Fruit fly (Drosophila melanogaster) whole organism, prepupa: ENCODE measurements around the gene smal.

Source experiments
- Blimp-1 ChIP-seq: fragments of 200-800 bp; sonication (Bioruptor generic); optimal IDR thresholded peaks from 3 replicates; lab custom pipeline; 2017; ENCODE audit warnings: missing biosample characterization, missing genetic modification characterization, mild to moderate bottlenecking, moderate library complexity, missing genetic modification reagents
- CG11294 ChIP-seq: fragments of 200-800 bp; sonication (Bioruptor generic); IDR thresholded peaks from 2 replicates; pipeline ENCODE4 v1.3.6; 2022; ENCODE audit warnings: missing biosample characterization, missing genetic modification characterization
- CG11902 ChIP-seq: fragments of 200-800 bp; sonication (Bioruptor generic); optimal IDR thresholded peaks from 3 replicates; lab custom pipeline; 2016; ENCODE audit warnings: missing biosample characterization, missing genetic modification characterization
- CG15336 ChIP-seq: fragments of 200-800 bp; sonication (Bioruptor generic); IDR thresholded peaks from 2 replicates; pipeline ENCODE4 v1.3.6; 2022; ENCODE audit warnings: missing biosample characterization, missing genetic modification characterization
- CG32006 ChIP-seq: fragments of 200-800 bp; sonication (Bioruptor generic); optimal IDR thresholded peaks from 3 replicates; lab custom pipeline; 2017; ENCODE audit warnings: missing biosample characterization, mild to moderate bottlenecking, missing genetic modification characterization
- CG6276 ChIP-seq: fragments of 200-800 bp; sonication (Bioruptor generic); optimal IDR thresholded peaks from 2 replicates; lab custom pipeline; 2017; ENCODE audit warnings: missing biosample characterization, mild to moderate bottlenecking, missing genetic modification characterization
- CG6792 ChIP-seq: fragments of 200-800 bp; sonication (Bioruptor generic); optimal IDR thresholded peaks from 3 replicates; lab custom pipeline; 2016; ENCODE audit warnings: missing biosample characterization, missing genetic modification characterization
- CG8319 ChIP-seq: fragments of 200-800 bp; sonication (Bioruptor generic); optimal IDR thresholded peaks from 3 replicates; lab custom pipeline; 2016; ENCODE audit warnings: missing biosample characterization, missing genetic modification characterization
- CG9139 ChIP-seq: fragments of 200-800 bp; sonication (Bioruptor generic); optimal IDR thresholded peaks from 3 replicates; lab custom pipeline; 2017; ENCODE audit warnings: missing biosample characterization, mild to moderate bottlenecking, missing genetic modification characterization
- Eip78C ChIP-seq: fragments of 200-800 bp; sonication (Bioruptor generic); peaks from one replicate; lab custom pipeline; 2016; ENCODE audit warnings: missing biosample characterization, missing genetic modification characterization
- Hr4 ChIP-seq: fragments of 200-800 bp; sonication (Bioruptor generic); optimal IDR thresholded peaks from 3 replicates; lab custom pipeline; 2016; ENCODE audit warnings: missing biosample characterization, missing genetic modification characterization
- OdsH ChIP-seq: fragments of 200-800 bp; sonication (Bioruptor generic); optimal IDR thresholded peaks from 3 replicates; lab custom pipeline; 2016; ENCODE audit warnings: missing biosample characterization, missing genetic modification characterization
- acj6 ChIP-seq: fragments of 200-800 bp; sonication (Bioruptor generic); optimal IDR thresholded peaks from 3 replicates; lab custom pipeline; 2016; ENCODE audit warnings: missing biosample characterization, missing genetic modification characterization
- dac ChIP-seq: fragments of 200-800 bp; sonication (Bioruptor generic); optimal IDR thresholded peaks from 2 replicates; lab custom pipeline; 2017; ENCODE audit warnings: missing biosample characterization, mild to moderate bottlenecking, missing genetic modification characterization
- dsx ChIP-seq: fragments of 200-800 bp; optimal IDR thresholded peaks from 3 replicates; lab custom pipeline; 2019; ENCODE audit warnings: missing biosample characterization, mild to moderate bottlenecking, missing genetic modification characterization, moderate library complexity; ENCODE audit not compliant: poor library complexity, severe bottlenecking
- eg ChIP-seq: fragments of 200-800 bp; sonication (Bioruptor generic); IDR thresholded peaks from 3 replicates; pipeline ENCODE4 v1.3.6; 2022; ENCODE audit warnings: missing biosample characterization, missing genetic modification characterization
- fd59A ChIP-seq: fragments of 200-800 bp; sonication (Bioruptor generic); optimal IDR thresholded peaks from 2 replicates; lab custom pipeline; 2017; ENCODE audit warnings: missing biosample characterization, mild to moderate bottlenecking, missing genetic modification characterization, missing genetic modification reagents
- fd85E ChIP-seq: fragments of 200-800 bp; sonication (Bioruptor generic); optimal IDR thresholded peaks from 3 replicates; lab custom pipeline; 2016; ENCODE audit warnings: missing biosample characterization, missing genetic modification characterization
- fkh ChIP-seq: fragments of 200-800 bp; sonication (Bioruptor generic); optimal IDR thresholded peaks from 3 replicates; lab custom pipeline; 2017; ENCODE audit warnings: missing biosample characterization, mild to moderate bottlenecking, missing genetic modification characterization, moderate library complexity
- salr ChIP-seq, 2 experiments: fragments of 200-800 bp; sonication (Bioruptor generic); optimal IDR thresholded peaks; 3 replicates each; lab custom pipeline; 2016 to 2018; ENCODE audit warnings: missing biosample characterization in 2 of 2, missing genetic modification characterization in 2 of 2, mild to moderate bottlenecking in 1 of 2
- ss ChIP-seq, 2 experiments: fragments of 200-800 bp; sonication (Bioruptor generic); optimal IDR thresholded peaks; 2 replicates in 1 of 2; 3 replicates in 1 of 2; lab custom pipeline; 2017 to 2018; ENCODE audit warnings: mild to moderate bottlenecking in 2 of 2, missing biosample characterization in 2 of 2, missing genetic modification characterization in 2 of 2, moderate library complexity in 1 of 2
- svp ChIP-seq: fragments of 200-800 bp; sonication (Bioruptor generic); peaks from one replicate; lab custom pipeline; 2016; ENCODE audit warnings: missing biosample characterization, missing genetic modification characterization
- topi ChIP-seq: fragments of 200-800 bp; sonication (Bioruptor generic); optimal IDR thresholded peaks from 3 replicates; lab custom pipeline; 2016; ENCODE audit warnings: missing biosample characterization, missing genetic modification characterization

The smal gene

dm6 chr2L:6229181-6229755 lies 50.3 kb downstream of the smal start:
- no peak for TF ChIP-seq Eip78C (GFP tag; lab: Kevin White, UChicago)
- TF ChIP-seq, all 60 proteins: peak for 0

DNA sequence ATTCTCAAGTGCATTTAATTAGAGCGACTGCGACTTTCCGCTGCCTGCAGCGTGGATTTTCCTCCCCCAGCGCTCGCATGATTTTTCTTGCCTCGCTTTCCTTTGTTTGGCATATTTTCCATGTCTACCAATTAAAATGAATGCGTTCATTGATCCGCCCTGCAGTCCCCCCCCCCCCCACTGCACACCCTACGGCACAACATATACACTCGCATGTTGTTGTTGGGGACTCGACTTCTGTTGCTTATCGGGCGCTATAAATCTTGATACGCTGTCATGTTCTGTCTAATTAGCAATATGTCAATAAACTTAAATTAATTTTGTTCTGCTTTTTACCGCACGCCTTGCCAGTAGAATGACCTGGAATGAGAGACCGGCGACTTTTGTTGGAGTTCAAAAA lies 57.5 kb downstream of the smal start:
- TF ChIP-seq svp (GFP tag; lab: Kevin White, UChicago) (peak; percentile 1), CG8319 (GFP tag; lab: Kevin White, UChicago) (no peak)
- TF ChIP-seq, all 60 proteins: peak for 1

DNA sequence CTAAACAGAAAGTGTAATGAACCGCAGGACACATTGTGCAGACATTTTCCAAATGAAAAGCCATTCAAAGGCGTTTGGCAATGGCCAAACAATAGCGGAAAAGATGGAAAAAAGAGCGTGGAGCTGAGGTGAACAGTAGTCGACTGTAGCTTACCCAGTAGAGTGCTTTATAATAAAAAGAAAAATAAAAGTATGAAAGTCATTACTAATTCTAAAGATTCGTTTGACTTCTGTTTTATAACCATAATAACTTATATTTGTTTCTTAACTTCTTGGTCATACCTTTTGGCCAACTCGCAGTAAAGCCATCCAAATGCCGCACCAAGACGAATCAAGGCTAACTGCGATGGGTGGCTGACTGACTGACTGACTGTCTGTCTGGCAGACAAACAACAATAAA lies 60.4 kb downstream of the smal start:
- TF ChIP-seq dsx (GFP tag; lab: Kevin White, UChicago) (no peak), CG15336 (GFP tag; lab: Robert Waterston, UW) (no peak), acj6 (GFP tag; lab: Kevin White, UChicago) (no peak), svp (GFP tag; lab: Kevin White, UChicago) (peak; percentile 13), Eip78C (GFP tag; lab: Kevin White, UChicago) (peak; percentile 18), OdsH (GFP tag; lab: Kevin White, UChicago) (no peak), topi (no peak), CG32006 (GFP tag; lab: Kevin White, UChicago) (peak; percentile 0), CG9139 (GFP tag; lab: Kevin White, UChicago) (no peak)

DNA sequence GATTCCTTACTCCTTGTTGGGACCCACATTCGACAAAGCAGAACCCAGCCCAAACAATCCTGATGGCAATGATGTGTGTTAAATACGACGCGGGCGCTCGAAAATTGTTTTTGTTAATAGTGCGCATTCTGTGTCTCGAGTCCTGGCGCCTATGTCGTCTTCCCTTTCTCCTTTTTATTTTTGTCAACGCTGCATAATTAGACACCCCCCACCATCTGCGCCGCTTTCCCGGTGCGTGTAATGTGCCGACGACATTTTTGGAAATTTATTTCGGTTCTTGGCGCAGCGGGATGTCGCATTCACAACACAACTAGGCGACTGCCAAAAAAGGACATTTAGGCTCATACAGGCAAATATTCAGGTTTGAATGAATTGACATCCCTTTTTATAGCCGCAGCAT lies 62.1 kb downstream of the smal start:
- TF ChIP-seq fd85E (GFP tag; lab: Kevin White, UChicago) (no peak), CG11294 (GFP tag; lab: Robert Waterston, UW) (no peak)

DNA sequence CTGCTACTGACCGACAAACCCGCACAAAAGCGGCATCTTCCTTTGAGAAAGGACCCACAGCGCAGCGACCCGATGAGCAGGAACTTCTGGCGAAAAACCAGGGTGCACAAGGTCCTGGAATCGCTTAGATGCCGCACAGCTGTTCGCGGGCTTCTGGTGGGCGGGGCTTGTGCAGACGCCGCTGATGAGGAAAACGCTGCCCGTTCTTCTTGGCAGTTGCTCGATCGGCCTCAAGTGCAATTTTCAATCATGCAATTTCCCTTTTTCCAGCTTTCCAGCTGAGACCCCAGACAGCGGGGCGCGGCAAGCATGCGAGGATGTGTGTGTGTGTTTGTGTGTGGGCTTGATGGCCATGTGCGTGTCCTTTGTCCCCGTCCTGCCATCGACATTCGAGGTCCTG lies 63.1 kb downstream of the smal start:
- TF ChIP-seq CG6792 (GFP tag; lab: Kevin White, UChicago) (no peak), fkh (GFP tag; lab: Kevin White, UChicago) (no peak)

dm6 chr2L:6249421-6249820 lies 70.5 kb downstream of the smal start:
- no peak for TF ChIP-seq Eip78C (GFP tag; lab: Kevin White, UChicago)
- TF ChIP-seq CG6276 (GFP tag; lab: Kevin White, UChicago) = no peak
- no peak for TF ChIP-seq fd59A (GFP tag; lab: Kevin White, UChicago)

DNA sequence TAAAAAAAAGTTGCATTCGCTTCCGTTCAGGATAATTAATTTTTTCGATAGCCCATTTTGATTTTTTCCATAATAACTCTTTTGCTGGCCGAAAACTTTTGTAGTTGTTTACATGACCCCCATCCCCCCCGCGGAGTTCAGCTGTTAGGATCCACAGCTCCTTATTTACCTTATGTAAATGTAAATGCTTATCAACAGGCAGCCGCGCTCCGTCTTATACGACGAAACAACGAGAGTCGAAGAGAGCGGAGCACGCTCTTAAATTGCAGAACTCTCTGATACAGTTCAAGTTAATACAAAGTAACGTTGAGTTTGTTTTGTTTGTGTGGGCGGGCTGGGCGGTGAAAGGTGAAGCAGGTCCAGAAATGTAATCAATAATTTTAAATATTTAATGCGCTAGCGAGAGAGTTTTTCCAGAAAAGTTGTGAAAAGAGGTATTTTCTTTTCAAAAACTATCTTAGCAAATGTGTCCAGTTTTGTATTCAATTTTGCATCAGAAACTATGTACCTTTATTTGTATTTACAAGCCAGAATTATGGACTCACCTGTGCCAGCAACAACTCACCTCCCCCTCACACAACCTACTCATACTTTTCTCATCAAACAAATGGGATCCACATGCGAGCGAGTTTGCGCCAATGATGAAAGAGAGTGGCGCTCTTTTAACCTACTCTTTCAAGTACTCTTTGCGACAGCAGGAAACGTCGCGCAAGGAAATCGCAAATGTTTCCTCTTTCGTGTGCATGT lies 73.5 kb downstream of the smal start:
- TF ChIP-seq CG32006 (GFP tag; lab: Kevin White, UChicago) = no peak
- peak; percentile 73 for TF ChIP-seq svp (GFP tag; lab: Kevin White, UChicago)
- TF ChIP-seq CG15336 (GFP tag; lab: Robert Waterston, UW) = 0 out of 2 replicates have a peak, but pooled peaks have one; percentile 29
- TF ChIP-seq CG11902 (GFP tag; lab: Kevin White, UChicago) = no peak
- no peak for TF ChIP-seq dac (GFP tag; lab: Kevin White, UChicago)
- TF ChIP-seq Eip78C (GFP tag; lab: Kevin White, UChicago) = peak; percentile 65
- peak in 1 of 2 experiments; percentile 46 for TF ChIP-seq salr (GFP tag; optimal IDR thresholded peaks at IDR 0.05; lab: Kevin White, UChicago)
- no peak for TF ChIP-seq CG6792 (GFP tag; lab: Kevin White, UChicago)
- no peak for TF ChIP-seq Blimp-1 (GFP tag; lab: Kevin White, UChicago)
- peak; percentile 73 for TF ChIP-seq fkh (GFP tag; lab: Kevin White, UChicago)
- peak; percentile 54 for TF ChIP-seq CG6276 (GFP tag; lab: Kevin White, UChicago)
- TF ChIP-seq fd59A (GFP tag; lab: Kevin White, UChicago) = peak; percentile 12
- peak; percentile 45; the same call in 2 of the 3 replicates for TF ChIP-seq eg (GFP tag; lab: Robert Waterston, UW)
- TF ChIP-seq Hr4 = no peak
- peak in 1 of 2 experiments; percentile 14 for TF ChIP-seq ss (GFP tag; optimal IDR thresholded peaks at IDR 0.05; lab: Kevin White, UChicago)
- TF ChIP-seq dsx (GFP tag; lab: Kevin White, UChicago) = peak; percentile 99
